Worm (Caenorhabditis elegans) whole organism, mixed stage, embryonic: ENCODE data around the gene faah-4.

ENCODE experiments used
- ceh-39 ChIP-seq: fragments of 150-350 bp; optimal IDR thresholded peaks from 2 replicates; lab custom pipeline; 2014; ENCODE audit warnings: missing biosample characterization, missing genetic modification characterization
- elt-3 ChIP-seq: fragments of 150-350 bp; optimal IDR thresholded peaks from 2 replicates; lab custom pipeline; 2014; ENCODE audit warnings: missing biosample characterization, missing genetic modification characterization
- lsy-2 ChIP-seq: fragments of 150-350 bp; optimal IDR thresholded peaks from 2 replicates; lab custom pipeline; 2014; ENCODE audit warnings: missing biosample characterization, missing genetic modification characterization
- nhr-28 ChIP-seq: fragments of 150-350 bp; optimal IDR thresholded peaks from 2 replicates; lab custom pipeline; 2014; ENCODE audit warnings: missing biosample characterization, missing genetic modification characterization
- snpc-4 ChIP-seq: fragments of 150-350 bp; optimal IDR thresholded peaks from 2 replicates; lab custom pipeline; 2014; ENCODE audit warnings: missing biosample characterization, missing genetic modification characterization
- sptf-1 ChIP-seq: sonication (generic microtip); optimal IDR thresholded peaks from 2 replicates; lab custom pipeline; 2017; ENCODE audit warnings: mild to moderate bottlenecking, missing genetic modification characterization, moderate library complexity, missing compliant biosample characterization
- unc-120 ChIP-seq: sonication (generic microtip); optimal IDR thresholded peaks from 2 replicates; lab custom pipeline; 2017; ENCODE audit warnings: missing genetic modification characterization, missing compliant biosample characterization; ENCODE audit not compliant: poor library complexity, severe bottlenecking
- unc-39 ChIP-seq: fragments of 150-350 bp; optimal IDR thresholded peaks from 2 replicates; lab custom pipeline; 2014; ENCODE audit warnings: missing biosample characterization, missing genetic modification characterization
- unc-62 ChIP-seq: fragments of 150-350 bp; optimal IDR thresholded peaks from 2 replicates; lab custom pipeline; 2014; ENCODE audit warnings: missing biosample characterization, missing genetic modification reagents, missing genetic modification characterization
- ztf-11 ChIP-seq: fragments of 150-350 bp; optimal IDR thresholded peaks from 2 replicates; lab custom pipeline; 2014; ENCODE audit warnings: missing biosample characterization, missing genetic modification characterization

ce11 chrIII:11947527-11947926, 37.8 kb upstream of the faah-4 start:
- TF ChIP-seq unc-62 (GFP tag; lab: Kevin White, UChicago) (no peak), elt-3 (no peak), snpc-4 (tag; lab: Kevin White, UChicago) (no peak), sptf-1 (tag; lab: Kevin White, UChicago) (no peak), nhr-28 (tag; lab: Kevin White, UChicago) (no peak), ztf-11 (tag; lab: Kevin White, UChicago) (no peak), unc-39 (tag; lab: Kevin White, UChicago) (no peak), ceh-39 (no peak), lsy-2 (tag; lab: Kevin White, UChicago) (no peak), unc-120 (tag; lab: Kevin White, UChicago) (no peak)
